Worm (Caenorhabditis elegans): ENCODE measurements around the gene F14D7.14.
"Not testable (repeated sequence)": the region's sequence is repeated elsewhere in the genome, so short reads cannot be mapped to it uniquely, and the experiment has no call there.

Gene F14D7.14

ce11 chrV:14294396-14294795 is 15.3 kb upstream of the F14D7.14 start, which contains the start of gene F14D7.9:
Gene F14D7.9, plus strand, starts transcription at chrV:14294696.
- no peak for TF ChIP-seq mab-5 (tag; optimal IDR thresholded peaks at IDR 0.05)
- TF ChIP-seq unc-62 (GFP tag; optimal IDR thresholded peaks at IDR 0.05) = no peak
- TF ChIP-seq snpc-4 (tag; optimal IDR thresholded peaks at IDR 0.05) = no peak
- TF ChIP-seq cnd-1 (tag; optimal IDR thresholded peaks at IDR 0.05) = no peak
- no peak for TF ChIP-seq blmp-1 (tag; optimal IDR thresholded peaks at IDR 0.05)
- TF ChIP-seq nhr-76 (tag; optimal IDR thresholded peaks at IDR 0.05) = no peak
- TF ChIP-seq ces-1 (GFP tag; optimal IDR thresholded peaks at IDR 0.05) = no peak

ce11 chrV:14296499-14296898 is 13.2 kb upstream of the F14D7.14 start, which contains the start of gene F14D7.3:
Gene F14D7.3, plus strand, starts transcription at chrV:14296799.
- TF ChIP-seq zip-8 (tag; optimal IDR thresholded peaks at IDR 0.05) = no peak
- no peak for TF ChIP-seq bed-3 (GFP tag; optimal IDR thresholded peaks at IDR 0.05)
- TF ChIP-seq elt-1 (tag; optimal IDR thresholded peaks at IDR 0.05; ENCODE audit: borderline replicate concordance, insufficient read depth) = no peak
- no peak for TF ChIP-seq sptf-1 (tag; optimal IDR thresholded peaks at IDR 0.05)
- TF ChIP-seq nhr-12 (tag; optimal IDR thresholded peaks at IDR 0.05) = no peak

DNA sequence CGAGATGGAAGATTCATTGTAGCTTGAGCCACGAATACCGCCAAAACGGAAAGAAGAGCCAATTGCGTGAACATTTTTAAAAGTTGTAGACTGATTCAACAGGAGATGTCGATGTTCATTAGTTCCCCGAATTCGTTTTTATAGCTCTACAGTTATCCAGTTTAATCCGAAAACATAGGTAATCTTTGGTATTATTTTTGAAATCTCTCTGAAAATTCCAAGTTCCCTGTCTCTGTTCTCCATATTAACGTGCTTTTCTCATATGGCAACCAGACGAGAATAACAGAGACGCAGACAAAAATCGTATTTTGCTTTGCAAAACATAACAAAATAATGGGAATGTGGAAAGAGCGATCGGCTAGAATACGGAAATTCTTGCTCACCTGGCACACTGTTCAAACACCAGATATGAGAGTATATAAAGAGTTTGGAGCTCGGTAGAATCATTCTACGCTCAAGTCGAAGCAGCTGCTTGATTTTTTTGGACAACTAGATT is 10.1 kb upstream of the F14D7.14 start, which contains the start of the genes spig-3 and F14D7.12:
TSS of gene spig-3 (minus strand) at position 101 of the 496 bp plus-strand sequence.
TSS of gene F14D7.12 (plus strand) at position 446 of the 496 bp plus-strand sequence.
- TF ChIP-seq mep-1 (tag; optimal IDR thresholded peaks at IDR 0.05) (no peak), bed-3 (GFP tag; optimal IDR thresholded peaks at IDR 0.05) (no peak), mab-5 (tag; optimal IDR thresholded peaks at IDR 0.05) (no peak), elt-3 (tag; optimal IDR thresholded peaks at IDR 0.05) (no peak), nhr-76 (tag; optimal IDR thresholded peaks at IDR 0.05) (no peak), ceh-39 (tag; optimal IDR thresholded peaks at IDR 0.05) (no peak), nhr-2 (tag; optimal IDR thresholded peaks at IDR 0.05) (no peak), tbx-8 (GFP tag; optimal IDR thresholded peaks at IDR 0.05) (no peak), blmp-1 (tag; optimal IDR thresholded peaks at IDR 0.05) (no peak), snpc-4 (tag; optimal IDR thresholded peaks at IDR 0.05) (no peak), mls-2 (tag; optimal IDR thresholded peaks at IDR 0.05) (no peak), ceh-43 (GFP tag; optimal IDR thresholded peaks at IDR 0.05) (no peak), sem-2 (GFP tag; optimal IDR thresholded peaks at IDR 0.05) (no peak), drap-1 (GFP tag; optimal IDR thresholded peaks at IDR 0.05) (no peak), ces-1 (GFP tag; optimal IDR thresholded peaks at IDR 0.05) (no peak), zip-8 (tag; optimal IDR thresholded peaks at IDR 0.05) (no peak)

ce11 chrV:14301076-14301475 is 8.7 kb upstream of the F14D7.14 start, which contains the start of gene F14D7.6:
Gene F14D7.6, plus strand, starts transcription at chrV:14301413.
- TF ChIP-seq lin-32 (GFP tag; optimal IDR thresholded peaks at IDR 0.05) = no peak

DNA sequence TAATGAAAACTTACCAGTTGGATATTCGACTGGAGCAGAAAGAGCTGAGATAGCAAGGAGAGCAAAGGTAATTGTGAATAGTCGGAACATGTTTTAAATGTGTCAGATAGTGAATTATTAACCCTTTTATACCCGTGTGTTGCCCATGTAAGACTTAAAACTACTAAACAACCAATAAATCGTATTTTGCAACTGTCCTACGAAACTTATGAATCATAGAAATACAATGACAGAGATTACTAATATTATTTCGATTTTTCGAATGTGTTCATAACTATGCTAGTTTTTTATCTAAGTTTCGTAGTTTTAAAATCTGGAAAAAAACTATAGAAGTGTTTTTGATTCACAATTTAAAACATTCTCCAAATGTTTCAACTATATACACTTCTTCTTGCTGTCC is 3.0 kb upstream of the F14D7.14 start, which contains the start of gene spig-4:
TSS of gene spig-4 (minus strand) at position 101 of the 400 bp plus-strand sequence.
- TF ChIP-seq flh-1 (GFP tag; optimal IDR thresholded peaks at IDR 0.05); lin-32 (GFP tag; optimal IDR thresholded peaks at IDR 0.05); zip-8 (tag; optimal IDR thresholded peaks at IDR 0.05): not testable (repeated sequence)

ce11 chrV:14308164-14308563 is 1.6 kb upstream of the F14D7.14 start, which contains the start of gene spig-5:
Gene spig-5, plus strand, starts transcription at chrV:14308464.
- TF ChIP-seq ceh-83 (GFP tag; optimal IDR thresholded peaks at IDR 0.05); elt-3 (tag; optimal IDR thresholded peaks at IDR 0.05); flh-1 (GFP tag; optimal IDR thresholded peaks at IDR 0.05): not testable (repeated sequence)

DNA sequence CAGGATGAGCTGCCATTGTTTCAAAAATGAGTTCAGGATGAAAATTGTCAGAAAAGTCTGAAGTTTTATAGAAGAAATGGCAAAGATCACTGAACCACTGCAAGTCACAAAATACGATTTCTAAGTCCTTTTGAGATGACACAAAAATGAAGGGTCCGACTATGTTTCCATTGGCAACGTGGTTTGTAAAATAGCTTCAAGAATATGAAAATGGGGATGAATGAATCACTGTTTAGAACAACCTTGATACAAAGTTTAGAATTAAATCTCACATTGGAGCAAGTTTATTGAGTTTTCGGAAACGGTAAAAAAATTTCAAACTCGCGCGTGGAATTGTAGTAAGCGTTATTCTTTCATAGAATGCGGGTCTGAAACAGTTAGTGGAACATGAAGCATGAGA is 1.4 kb downstream of the F14D7.14 start, which contains the start of gene ddn-3:
TSS of gene ddn-3 (minus strand) at position 101 of the 400 bp plus-strand sequence.
- TF ChIP-seq unc-120 (tag; optimal IDR thresholded peaks at IDR 0.05; ENCODE audit: poor library complexity, severe bottlenecking) = no peak
- TF ChIP-seq drap-1 (GFP tag; optimal IDR thresholded peaks at IDR 0.05) = no peak
- no peak for TF ChIP-seq sptf-1 (tag; optimal IDR thresholded peaks at IDR 0.05)
- TF ChIP-seq ceh-83 (GFP tag; optimal IDR thresholded peaks at IDR 0.05) = no peak
- TF ChIP-seq snpc-4 (tag; optimal IDR thresholded peaks at IDR 0.05) = no peak
- TF ChIP-seq M03D4.4 (tag; optimal IDR thresholded peaks at IDR 0.05) = no peak
- TF ChIP-seq tbx-8 (GFP tag; optimal IDR thresholded peaks at IDR 0.05) = no peak
- TF ChIP-seq nhr-2 (tag; optimal IDR thresholded peaks at IDR 0.05) = no peak
- TF ChIP-seq sem-2 (GFP tag; optimal IDR thresholded peaks at IDR 0.05) = no peak
- no peak for TF ChIP-seq lin-32 (GFP tag; optimal IDR thresholded peaks at IDR 0.05)
- TF ChIP-seq nhr-76 (tag; optimal IDR thresholded peaks at IDR 0.05) = no peak
- no peak for TF ChIP-seq elt-3 (tag; optimal IDR thresholded peaks at IDR 0.05)
- TF ChIP-seq pha-4 (tag; optimal IDR thresholded peaks at IDR 0.05) = no peak
- TF ChIP-seq bed-3 (GFP tag; optimal IDR thresholded peaks at IDR 0.05) = no peak
- TF ChIP-seq lsy-2 (tag; optimal IDR thresholded peaks at IDR 0.05) = no peak
- no peak for TF ChIP-seq mab-5 (tag; optimal IDR thresholded peaks at IDR 0.05)

All from whole organism, mixed stage, embryonic.